Fruit fly (Drosophila melanogaster) whole organism: ENCODE measurements around the gene CG17991.

Experiments
- Dll ChIP-seq: fragments of >200 bp; optimal IDR thresholded peaks from 2 replicates; lab custom pipeline; 2017
- pan ChIP-seq: fragments of >200 bp; optimal IDR thresholded peaks from 2 replicates; lab custom pipeline; 2017

DNA sequence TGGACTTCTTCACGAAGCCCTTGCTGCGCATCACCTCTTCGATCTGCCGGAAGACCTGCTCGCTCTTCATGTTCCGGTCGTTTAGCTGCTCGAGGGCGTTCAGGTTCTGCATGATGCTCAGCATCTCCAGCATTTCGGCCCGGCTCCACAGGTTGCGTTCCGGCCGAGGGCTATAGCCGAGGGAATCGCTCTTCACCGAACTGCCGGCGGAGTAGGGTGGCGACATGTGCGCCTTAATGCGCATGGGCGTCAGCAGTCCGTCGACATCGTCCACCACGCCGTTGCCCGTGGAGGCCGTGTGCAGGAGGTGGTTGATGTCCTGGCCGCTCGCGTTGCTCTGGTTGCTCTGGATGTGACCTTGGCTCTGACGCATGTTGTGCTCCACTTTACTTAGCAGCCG, 38.4 kb downstream of the CG17991 start:
- no peak for TF ChIP-seq Dll (lab: Kevin White, UChicago)
- TF ChIP-seq pan (lab: Kevin White, UChicago) = no peak
